Fruit fly (Drosophila melanogaster): Measurements from ENCODE around the gene CG13950.

Gene CG13950

DNA sequence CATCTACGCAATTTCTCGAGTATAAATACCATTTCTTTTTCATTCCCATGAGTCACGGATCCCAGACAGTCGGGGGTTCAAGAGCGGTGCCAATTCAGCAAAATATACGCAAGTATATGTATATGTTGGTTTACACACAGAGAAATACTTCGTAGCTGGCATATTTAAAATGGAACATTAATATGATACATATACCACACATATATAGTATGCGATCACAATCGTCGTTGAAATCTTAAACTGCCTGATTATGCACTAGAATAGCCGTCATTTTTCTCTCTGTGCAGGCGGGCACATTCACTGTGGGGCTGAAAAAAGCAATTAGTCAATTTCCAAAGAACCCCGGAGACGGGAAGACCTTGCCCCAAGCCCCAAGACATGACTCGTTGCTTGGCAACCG, 18.3 kb upstream of the CG13950 start (continued):
- TF ChIP-seq amos (GFP tag; IDR thresholded peaks at IDR 0.05; ENCODE audit: partially characterized antibody) (no peak), gce (GFP tag; IDR thresholded peaks at IDR 0.05) (peak; percentile 66; the same call in 1 of the 3 replicates), pnt (GFP tag; optimal IDR thresholded peaks at IDR 0.05) (no peak), CG9609 (GFP tag; optimal IDR thresholded peaks at IDR 0.05) (peak; percentile 77), sqz (GFP tag; optimal IDR thresholded peaks at IDR 0.05) (no peak), dm (GFP tag; optimal IDR thresholded peaks at IDR 0.05) (peak; percentile 29), CG12104 (GFP tag; optimal IDR thresholded peaks at IDR 0.05) (peak; percentile 30), Dbx (GFP tag; IDR thresholded peaks at IDR 0.05) (peak; percentile 93), stwl (tag; optimal IDR thresholded peaks at IDR 0.05) (no peak), Fer3 (tag; optimal IDR thresholded peaks at IDR 0.05) (peak; percentile 80), Nf-YC (tag; optimal IDR thresholded peaks at IDR 0.05) (peak; percentile 26), ewg (GFP tag; optimal IDR thresholded peaks at IDR 0.05) (peak; percentile 43), MESR4 (GFP tag; optimal IDR thresholded peaks at IDR 0.05) (no peak), Ssrp (tag; optimal IDR thresholded peaks at IDR 0.05) (peak; percentile 61), ash1 (GFP tag; optimal IDR thresholded peaks at IDR 0.05) (no peak), Dll (GFP tag; IDR thresholded peaks at IDR 0.05; ENCODE audit: partially characterized antibody) (no peak), B-H2 (GFP tag; optimal IDR thresholded peaks at IDR 0.05) (peak; percentile 41), Hmr (GFP tag; optimal IDR thresholded peaks at IDR 0.05) (peak; percentile 84), Antp (GFP tag; optimal IDR thresholded peaks at IDR 0.05) (no peak), Hand (GFP tag; optimal IDR thresholded peaks at IDR 0.05) (peak; percentile 64), dysf (GFP tag; IDR thresholded peaks at IDR 0.05) (peak; percentile 86), CG14860 (GFP tag; IDR thresholded peaks at IDR 0.05; ENCODE audit: partially characterized antibody) (no peak), BEAF-32 (GFP tag; optimal IDR thresholded peaks at IDR 0.05) (no peak), CG18764 (GFP tag; optimal IDR thresholded peaks at IDR 0.05) (peak; percentile 7), emc (GFP tag; optimal IDR thresholded peaks at IDR 0.05) (no peak), CG4404 (GFP tag; IDR thresholded peaks at IDR 0.05) (peak; percentile 74), Dip2 (GFP tag; IDR thresholded peaks at IDR 0.05) (no peak), scrt (GFP tag; optimal IDR thresholded peaks at IDR 0.05) (peak; percentile 63), CG17359 (tag; optimal IDR thresholded peaks at IDR 0.05) (peak; percentile 70), CG18476 (GFP tag; optimal IDR thresholded peaks at IDR 0.05) (peak; percentile 52), Sox100B (GFP tag; optimal IDR thresholded peaks at IDR 0.05) (peak; percentile 17), Pdp1 (GFP tag; optimal IDR thresholded peaks at IDR 0.05) (peak; percentile 39 to 40), CG15073 (GFP tag; optimal IDR thresholded peaks at IDR 0.05) (no peak), CG10979 (tag; optimal IDR thresholded peaks at IDR 0.05) (peak; percentile 58), CG8290 (GFP tag; optimal IDR thresholded peaks at IDR 0.05) (peak; percentile 38), CG8290 (tag; optimal IDR thresholded peaks at IDR 0.05) (peak in 1 of 2 experiments; percentile 79), dmrt11E (tag; optimal IDR thresholded peaks at IDR 0.05) (peak; percentile 45), rib (GFP tag; IDR thresholded peaks at IDR 0.05) (peak; percentile 86), CG9437 (GFP tag; optimal IDR thresholded peaks at IDR 0.05) (peak; percentile 16), kah (GFP tag; optimal IDR thresholded peaks at IDR 0.05) (peak; percentile 11), ham (GFP tag; IDR thresholded peaks at IDR 0.05) (peak; percentile 57; the same call in 1 of the 2 replicates), CG9215 (GFP tag; IDR thresholded peaks at IDR 0.05) (peak; percentile 80), grau (tag; optimal IDR thresholded peaks at IDR 0.05) (peak; percentile 74), tll (GFP tag; optimal IDR thresholded peaks at IDR 0.05) (no peak), CG4424 (GFP tag; optimal IDR thresholded peaks at IDR 0.05) (peak; percentile 69), CG10321 (GFP tag; IDR thresholded peaks at IDR 0.05) (peak; percentile 45; the same call in 1 of the 2 replicates), kni (GFP tag; optimal IDR thresholded peaks at IDR 0.05) (no peak), HmgD (GFP tag; optimal IDR thresholded peaks at IDR 0.05) (no peak), CG2199 (GFP tag; IDR thresholded peaks at IDR 0.05) (no peak), sob (GFP tag; IDR thresholded peaks at IDR 0.05) (peak; percentile 88)

Data from whole organism, embryonic.